Fruit fly (Drosophila melanogaster) whole organism, embryonic: ENCODE results near the gene Pgant35A.

Experiments used
- Aef1 ChIP-seq: fragments of 200-800 bp; sonication (Bioruptor generic); IDR thresholded peaks from 3 replicates; pipeline ENCODE4 v1.3.6; 2022; ENCODE audit warnings: missing biosample characterization, missing genetic modification characterization
- Blimp-1 ChIP-seq: fragments of 200-800 bp; sonication (Bioruptor generic); optimal IDR thresholded peaks from 3 replicates; lab custom pipeline; 2018; ENCODE audit warnings: missing biosample characterization, missing genetic modification characterization, mild to moderate bottlenecking, moderate library complexity, missing genetic modification reagents
- C15 ChIP-seq: fragments of 200-800 bp; sonication (Bioruptor generic); IDR thresholded peaks from 3 replicates; pipeline ENCODE4 v1.3.6; 2022; ENCODE audit warnings: missing biosample characterization, missing genetic modification characterization
- CG1024 ChIP-seq: fragments of 200-800 bp; sonication (Bioruptor generic); IDR thresholded peaks from 2 replicates; pipeline ENCODE4 v1.3.6; 2022; ENCODE audit warnings: missing biosample characterization, missing genetic modification characterization
- CG10543 ChIP-seq: fragments of 200-800 bp; sonication (Bioruptor generic); optimal IDR thresholded peaks from 3 replicates; lab custom pipeline; 2017; ENCODE audit warnings: missing biosample characterization, mild to moderate bottlenecking, missing genetic modification characterization, moderate library complexity
- CG10654 ChIP-seq: fragments of 200-800 bp; sonication (Bioruptor generic); optimal IDR thresholded peaks from 2 replicates; lab custom pipeline; 2016; ENCODE audit warnings: missing biosample characterization, missing genetic modification characterization
- CG11695 ChIP-seq: fragments of 200-800 bp; sonication (Bioruptor generic); IDR thresholded peaks from 3 replicates; pipeline ENCODE4 v1.3.6; 2022; ENCODE audit warnings: missing biosample characterization, missing genetic modification characterization
- CG14014 ChIP-seq: fragments of 200-800 bp; sonication (Bioruptor generic); IDR thresholded peaks from 2 replicates; pipeline ENCODE4 v1.3.6; 2022; ENCODE audit warnings: missing biosample characterization, missing genetic modification characterization
- CG15269 ChIP-seq: fragments of 200-800 bp; sonication (Bioruptor generic); optimal IDR thresholded peaks from 2 replicates; lab custom pipeline; 2018; ENCODE audit warnings: missing biosample characterization, mild to moderate bottlenecking, missing genetic modification characterization, moderate library complexity
- CG1832 ChIP-seq: fragments of 200-800 bp; sonication (Bioruptor generic); optimal IDR thresholded peaks from 2 replicates; lab custom pipeline; 2017; ENCODE audit warnings: missing biosample characterization, mild to moderate bottlenecking, missing genetic modification characterization, inconsistent platforms
- CG18476 ChIP-seq: fragments of 200-800 bp; sonication (Bioruptor generic); optimal IDR thresholded peaks from 2 replicates; lab custom pipeline; 2016; ENCODE audit warnings: missing biosample characterization, mild to moderate bottlenecking, missing genetic modification characterization
- CG2678 ChIP-seq: fragments of 200-800 bp; sonication (Bioruptor generic); optimal IDR thresholded peaks from 3 replicates; lab custom pipeline; 2019; ENCODE audit warnings: missing biosample characterization, mild to moderate bottlenecking, missing genetic modification characterization, moderate library complexity
- CG2712 ChIP-seq: fragments of 200-800 bp; optimal IDR thresholded peaks from 3 replicates; lab custom pipeline; 2019; ENCODE audit warnings: missing biosample characterization, mild to moderate bottlenecking, missing genetic modification characterization, moderate library complexity
- CG2889 ChIP-seq: fragments of 200-800 bp; sonication (Bioruptor generic); IDR thresholded peaks from 3 replicates; pipeline ENCODE4 v1.3.6; 2022; ENCODE audit warnings: missing biosample characterization, missing genetic modification characterization
- CG30403 ChIP-seq: fragments of 200-800 bp; sonication (Bioruptor generic); optimal IDR thresholded peaks from 3 replicates; lab custom pipeline; 2016; ENCODE audit warnings: missing biosample characterization, missing genetic modification characterization
- CG6765 ChIP-seq: fragments of 200-800 bp; sonication (Bioruptor generic); optimal IDR thresholded peaks from 3 replicates; lab custom pipeline; 2017; ENCODE audit warnings: missing biosample characterization, mild to moderate bottlenecking, missing genetic modification characterization
- CG7372 ChIP-seq: fragments of 200-800 bp; sonication (Bioruptor generic); IDR thresholded peaks from 2 replicates; pipeline ENCODE4 v1.3.6; 2022; ENCODE audit warnings: missing biosample characterization, missing genetic modification characterization
- CG7839 ChIP-seq: fragments of 200-800 bp; sonication (Bioruptor generic); optimal IDR thresholded peaks from 3 replicates; lab custom pipeline; 2018; ENCODE audit warnings: missing biosample characterization, mild to moderate bottlenecking, missing genetic modification characterization, moderate library complexity
- CoRest ChIP-seq: fragments of 200-800 bp; sonication (Bioruptor generic); optimal IDR thresholded peaks from 3 replicates; lab custom pipeline; 2018; ENCODE audit warnings: missing biosample characterization, mild to moderate bottlenecking, missing genetic modification characterization, moderate library complexity
- Dbx ChIP-seq: fragments of 200-800 bp; sonication (Bioruptor generic); IDR thresholded peaks from 3 replicates; pipeline ENCODE4 v1.3.6; 2022; ENCODE audit warnings: missing biosample characterization, missing genetic modification characterization
- Doc2 ChIP-seq: fragments of 200-800 bp; sonication (Bioruptor generic); IDR thresholded peaks from 2 replicates; pipeline ENCODE4 v1.3.6; 2022; ENCODE audit warnings: missing biosample characterization, missing genetic modification characterization
- Dp ChIP-seq: fragments of 200-800 bp; sonication (Bioruptor generic); optimal IDR thresholded peaks from 2 replicates; lab custom pipeline; 2018; ENCODE audit warnings: missing biosample characterization, mild to moderate bottlenecking, missing genetic modification characterization, moderate library complexity
- Hey ChIP-seq: fragments of 200-800 bp; sonication (Bioruptor generic); optimal IDR thresholded peaks from 3 replicates; lab custom pipeline; 2018; ENCODE audit warnings: missing biosample characterization, mild to moderate bottlenecking, missing genetic modification characterization
- Lhr ChIP-seq: fragments of 200-800 bp; sonication (Bioruptor generic); optimal IDR thresholded peaks from 3 replicates; lab custom pipeline; 2017; ENCODE audit warnings: mild to moderate bottlenecking, missing biosample characterization, missing genetic modification reagents, missing genetic modification characterization
- NFAT ChIP-seq: fragments of 200-800 bp; sonication (Bioruptor generic); IDR thresholded peaks from 2 replicates; pipeline ENCODE4 v1.3.6; 2022; ENCODE audit warnings: missing biosample characterization, missing genetic modification characterization
- Ptx1 ChIP-seq: fragments of 200-800 bp; sonication (Bioruptor generic); IDR thresholded peaks from 2 replicates; pipeline ENCODE4 v1.3.6; 2022; ENCODE audit warnings: missing biosample characterization, missing genetic modification characterization
- Sry-δ ChIP-seq: fragments of 200-800 bp; sonication (Bioruptor generic); optimal IDR thresholded peaks from 2 replicates; lab custom pipeline; 2016; ENCODE audit warnings: missing biosample characterization, missing genetic modification characterization
- Xrp1 ChIP-seq: fragments of 200-800 bp; sonication (Bioruptor generic); IDR thresholded peaks from 2 replicates; pipeline ENCODE4 v1.3.6; 2022; ENCODE audit warnings: missing biosample characterization, missing genetic modification characterization
- ac ChIP-seq: fragments of 200-800 bp; sonication (Bioruptor generic); optimal IDR thresholded peaks from 3 replicates; lab custom pipeline; 2017; ENCODE audit warnings: missing biosample characterization, mild to moderate bottlenecking, missing genetic modification characterization
- bowl ChIP-seq: fragments of 200-800 bp; sonication (Bioruptor generic); IDR thresholded peaks from 2 replicates; pipeline ENCODE4 v1.3.6; 2022; ENCODE audit warnings: missing biosample characterization, missing genetic modification characterization
- crp ChIP-seq, 2 experiments: fragments of 200-800 bp; sonication (Bioruptor generic); optimal IDR thresholded peaks; 2 replicates in 1 of 2; 3 replicates in 1 of 2; lab custom pipeline; 2017; ENCODE audit warnings: missing biosample characterization in 2 of 2, missing genetic modification characterization in 2 of 2, mild to moderate bottlenecking in 1 of 2, moderate library complexity in 1 of 2
- danr ChIP-seq: fragments of 200-800 bp; sonication (Bioruptor generic); IDR thresholded peaks from 2 replicates; pipeline ENCODE4 v1.3.6; 2022; ENCODE audit warnings: missing biosample characterization, missing genetic modification characterization
- dmrt99B ChIP-seq: fragments of 200-800 bp; sonication (Bioruptor generic); optimal IDR thresholded peaks from 2 replicates; lab custom pipeline; 2018; ENCODE audit warnings: missing biosample characterization, mild to moderate bottlenecking, missing genetic modification characterization, moderate library complexity
- dysf ChIP-seq: fragments of 200-800 bp; sonication (Bioruptor generic); IDR thresholded peaks from 3 replicates; pipeline ENCODE4 v1.3.6; 2022; ENCODE audit warnings: missing biosample characterization, missing genetic modification characterization
- ewg ChIP-seq: fragments of 200-800 bp; sonication (Bioruptor generic); optimal IDR thresholded peaks from 3 replicates; lab custom pipeline; 2017; ENCODE audit warnings: mild to moderate bottlenecking, missing biosample characterization, missing genetic modification reagents, missing genetic modification characterization
- fd3F ChIP-seq: fragments of 200-800 bp; sonication (Bioruptor generic); optimal IDR thresholded peaks from 2 replicates; lab custom pipeline; 2018; ENCODE audit warnings: missing biosample characterization, mild to moderate bottlenecking, missing genetic modification characterization, moderate library complexity
- ken ChIP-seq: fragments of 200-800 bp; sonication (Bioruptor generic); IDR thresholded peaks from 3 replicates; pipeline ENCODE4 v1.3.6; 2022; ENCODE audit warnings: missing biosample characterization, missing genetic modification characterization
- mam ChIP-seq: fragments of 200-800 bp; sonication (Bioruptor generic); optimal IDR thresholded peaks from 3 replicates; lab custom pipeline; 2016; ENCODE audit warnings: missing biosample characterization, missing genetic modification characterization
- nmo ChIP-seq: fragments of 200-800 bp; sonication (Bioruptor generic); optimal IDR thresholded peaks from 2 replicates; lab custom pipeline; 2018; ENCODE audit warnings: missing biosample characterization, mild to moderate bottlenecking, missing genetic modification characterization, moderate library complexity
- oc ChIP-seq: fragments of 200-800 bp; sonication (Bioruptor generic); optimal IDR thresholded peaks from 2 replicates; lab custom pipeline; 2018; ENCODE audit warnings: missing biosample characterization, mild to moderate bottlenecking, missing genetic modification characterization, moderate library complexity
- phol ChIP-seq: fragments of 200-800 bp; sonication (Bioruptor generic); optimal IDR thresholded peaks from 3 replicates; lab custom pipeline; 2018; ENCODE audit warnings: missing biosample characterization, mild to moderate bottlenecking, missing genetic modification characterization, moderate library complexity
- pita ChIP-seq: fragments of 200-800 bp; sonication (Bioruptor generic); optimal IDR thresholded peaks from 2 replicates; lab custom pipeline; 2017; ENCODE audit warnings: missing biosample characterization, mild to moderate bottlenecking, missing genetic modification characterization
- pnt ChIP-seq: fragments of 200-800 bp; sonication (Bioruptor generic); optimal IDR thresholded peaks from 3 replicates; lab custom pipeline; 2016; ENCODE audit warnings: missing biosample characterization, missing genetic modification characterization
- row ChIP-seq: fragments of 200-800 bp; sonication (Bioruptor generic); IDR thresholded peaks from 3 replicates; pipeline ENCODE4 v1.3.6; 2022; ENCODE audit warnings: missing biosample characterization, missing genetic modification characterization
- sd ChIP-seq: fragments of 200-800 bp; sonication (Bioruptor generic); optimal IDR thresholded peaks from 3 replicates; lab custom pipeline; 2018; ENCODE audit warnings: missing biosample characterization, mild to moderate bottlenecking, missing genetic modification characterization, moderate library complexity
- slp2 ChIP-seq: fragments of 200-800 bp; sonication (Bioruptor generic); optimal IDR thresholded peaks from 2 replicates; lab custom pipeline; 2016; ENCODE audit warnings: missing biosample characterization, missing genetic modification characterization
- stwl ChIP-seq: fragments of 200-800 bp; sonication (Bioruptor generic); optimal IDR thresholded peaks from 3 replicates; lab custom pipeline; 2018; ENCODE audit warnings: missing biosample characterization, mild to moderate bottlenecking, missing genetic modification characterization, moderate library complexity
- vfl ChIP-seq: fragments of 200-800 bp; sonication (Bioruptor generic); optimal IDR thresholded peaks from 2 replicates; lab custom pipeline; 2016; ENCODE audit warnings: missing biosample characterization, missing genetic modification characterization

Gene Pgant35A

dm6 chr2L:14399326-14399725, 40.3 kb downstream of the Pgant35A start (continued):
- TF ChIP-seq CG10543 (GFP tag; lab: Kevin White, UChicago) (peak; percentile 58), ewg (GFP tag; lab: Kevin White, UChicago) (no peak), Hey (tag; lab: Kevin White, UChicago) (no peak), C15 (GFP tag; lab: Robert Waterston, UW) (no peak), Aef1 (GFP tag; lab: Robert Waterston, UW) (no peak), Lhr (GFP tag; lab: Kevin White, UChicago) (no peak), CG1024 (GFP tag; lab: Robert Waterston, UW) (no peak), pnt (GFP tag; lab: Kevin White, UChicago) (no peak), mam (GFP tag; lab: Kevin White, UChicago) (no peak), Dp (GFP tag; lab: Kevin White, UChicago) (no peak), pita (GFP tag; lab: Kevin White, UChicago) (no peak), CG2889 (GFP tag; lab: Robert Waterston, UW) (no peak), oc (tag; lab: Kevin White, UChicago) (no peak), NFAT (GFP tag; lab: Robert Waterston, UW) (no peak), CG1832 (no peak), CG6765 (GFP tag; lab: Kevin White, UChicago) (no peak), danr (GFP tag; lab: Robert Waterston, UW) (no peak), Doc2 (GFP tag; lab: Robert Waterston, UW) (no peak), CG7372 (no peak), vfl (GFP tag; lab: Kevin White, UChicago) (no peak), dysf (no peak; the same call in 2 of the 3 replicates), Sry-δ (no peak), CG14014 (0 out of 2 replicates have a peak, but pooled peaks have one; percentile 16), CG30403 (GFP tag; lab: Kevin White, UChicago) (no peak), CG15269 (peak; percentile 25), stwl (tag; lab: Kevin White, UChicago) (no peak), CG11695 (GFP tag; lab: Robert Waterston, UW) (no peak), bowl (no peak), CG10654 (no peak), fd3F (peak; percentile 44), ken (GFP tag; lab: Robert Waterston, UW) (no peak), sd (tag; lab: Kevin White, UChicago) (peak; percentile 86)

dm6 chr2L:14400676-14401075, 41.6 kb downstream of the Pgant35A start:
- TF ChIP-seq CG2678 (tag; lab: Kevin White, UChicago), result peak; percentile 20
- TF ChIP-seq CG18476, result no peak
- peak; percentile 3; the same call in 1 of the 2 replicates for TF ChIP-seq NFAT (GFP tag; lab: Robert Waterston, UW)
- peak; percentile 6; the same call in 1 of the 2 replicates for TF ChIP-seq Xrp1 (GFP tag; lab: Robert Waterston, UW)
- TF ChIP-seq slp2 (GFP tag; lab: Kevin White, UChicago), result no peak
- 0 out of 3 replicates have a peak, but pooled peaks have one; percentile 5 for TF ChIP-seq row (GFP tag; lab: Robert Waterston, UW)
- TF ChIP-seq phol, result peak; percentile 0
- TF ChIP-seq crp (GFP tag; optimal IDR thresholded peaks at IDR 0.05; lab: Kevin White, UChicago), result no peak
- no peak for TF ChIP-seq CG10543 (GFP tag; lab: Kevin White, UChicago)
- peak; percentile 9 for TF ChIP-seq CG2712 (tag; lab: Kevin White, UChicago)
- no peak for TF ChIP-seq CoRest (tag; lab: Kevin White, UChicago)
- TF ChIP-seq Ptx1 (GFP tag; lab: Robert Waterston, UW), result peak; percentile 13; the same call in 1 of the 2 replicates
- TF ChIP-seq ac (GFP tag; lab: Kevin White, UChicago), result no peak
- peak; percentile 2 for TF ChIP-seq Blimp-1 (GFP tag; lab: Kevin White, UChicago)
- no peak for TF ChIP-seq nmo (GFP tag; lab: Kevin White, UChicago)
- 0 out of 3 replicates have a peak, but pooled peaks have one; percentile 22 for TF ChIP-seq Dbx (GFP tag; lab: Robert Waterston, UW)
- peak; percentile 1 for TF ChIP-seq dmrt99B (tag; lab: Kevin White, UChicago)
- TF ChIP-seq CG7839 (tag; lab: Kevin White, UChicago), result peak; percentile 12
